Fruit fly (Drosophila melanogaster) whole organism, wandering third instar larva: ENCODE results near the gene Eig71Eh.

Experiments used
- Abd-B ChIP-seq: fragments of >200 bp; optimal IDR thresholded peaks from 2 replicates; lab custom pipeline; 2017; ENCODE audit warnings: missing biosample characterization, missing genetic modification characterization
- CG32264 ChIP-seq: fragments of 200-800 bp; sonication (Bioruptor generic); optimal IDR thresholded peaks from 2 replicates; lab custom pipeline; 2016; ENCODE audit warnings: missing biosample characterization, missing genetic modification characterization
- CG9705 ChIP-seq: fragments of 200-800 bp; sonication (Bioruptor generic); optimal IDR thresholded peaks from 2 replicates; lab custom pipeline; 2018; ENCODE audit warnings: missing biosample characterization, mild to moderate bottlenecking, missing genetic modification characterization
- Dfd ChIP-seq: fragments of >200 bp; optimal IDR thresholded peaks from 2 replicates; lab custom pipeline; 2017; ENCODE audit warnings: missing biosample characterization, missing genetic modification characterization
- Dif ChIP-seq: fragments of 200-275, 200-300 bp; sonication (Bioruptor generic); optimal IDR thresholded peaks from 2 replicates; lab custom pipeline; 2018; ENCODE audit warnings: missing biosample characterization, missing genetic modification characterization; ENCODE audit not compliant: partially characterized antibody
- GATAd ChIP-seq: sonication (Bioruptor generic); optimal IDR thresholded peaks from 2 replicates; lab custom pipeline; 2016; ENCODE audit warnings: missing biosample characterization, missing genetic modification characterization
- HLH106 ChIP-seq: fragments of 200-800 bp; optimal IDR thresholded peaks from 3 replicates; lab custom pipeline; 2019; ENCODE audit warnings: missing biosample characterization, mild to moderate bottlenecking, missing genetic modification characterization, moderate library complexity
- Hr78 ChIP-seq: fragments of >200 bp; optimal IDR thresholded peaks from 2 replicates; lab custom pipeline; 2017; ENCODE audit warnings: missing biosample characterization, missing genetic modification characterization
- Hr83 ChIP-seq: fragments of 200-300 bp; sonication (Bioruptor generic); optimal IDR thresholded peaks from 2 replicates; lab custom pipeline; 2016; ENCODE audit warnings: missing biosample characterization, mild to moderate bottlenecking, missing genetic modification characterization, moderate library complexity; ENCODE audit not compliant: poor library complexity, severe bottlenecking
- Jra ChIP-seq: sonication (Bioruptor generic); optimal IDR thresholded peaks from 2 replicates; lab custom pipeline; 2016; ENCODE audit warnings: missing biosample characterization, missing genetic modification characterization
- Mio ChIP-seq: sonication (Bioruptor generic); optimal IDR thresholded peaks from 2 replicates; lab custom pipeline; 2016; ENCODE audit warnings: missing biosample characterization, missing genetic modification characterization
- Myc ChIP-seq: fragments of >200 bp; optimal IDR thresholded peaks from 2 replicates; lab custom pipeline; 2017
- N ChIP-seq: fragments of >200 bp; optimal IDR thresholded peaks from 2 replicates; lab custom pipeline; 2018; ENCODE audit warnings: missing biosample characterization, missing external identifiers, missing genetic modification characterization
- OdsH ChIP-seq: fragments of 200-800 bp; sonication (Bioruptor generic); optimal IDR thresholded peaks from 2 replicates; lab custom pipeline; 2016; ENCODE audit warnings: missing biosample characterization, mild to moderate bottlenecking, missing genetic modification characterization
- Rel ChIP-seq, 2 experiments: fragments of 200-800 bp; sonication (Bioruptor generic) in 1 of 2; optimal IDR thresholded peaks; 2 replicates in 1 of 2; 3 replicates in 1 of 2; lab custom pipeline; 2016 to 2019; ENCODE audit warnings: mild to moderate bottlenecking in 2 of 2, missing biosample characterization in 2 of 2, missing genetic modification characterization in 2 of 2, moderate library complexity in 1 of 2
- Sp1 ChIP-seq: fragments of 200-800 bp; sonication (Bioruptor generic); optimal IDR thresholded peaks from 3 replicates; lab custom pipeline; 2019; ENCODE audit warnings: missing biosample characterization, mild to moderate bottlenecking, missing genetic modification characterization, moderate library complexity
- Vsx2 ChIP-seq: fragments of 200-300, 225-300 bp; sonication (Bioruptor generic); optimal IDR thresholded peaks from 2 replicates; lab custom pipeline; 2018; ENCODE audit warnings: missing biosample characterization, missing genetic modification characterization; ENCODE audit not compliant: partially characterized antibody
- dl ChIP-seq, 2 experiments: fragments of 175-275, 200-275 bp in 1 of 2; fragments of 200-275 bp in 1 of 2; sonication (Bioruptor generic); optimal IDR thresholded peaks; lab custom pipeline; 2018; ENCODE audit warnings: mild to moderate bottlenecking in 2 of 2, missing biosample characterization in 2 of 2, missing genetic modification characterization in 2 of 2, moderate library complexity in 2 of 2; ENCODE audit not compliant: partially characterized antibody in 2 of 2, insufficient read depth in 1 of 2
- dsf ChIP-seq: sonication (Bioruptor generic); optimal IDR thresholded peaks from 2 replicates; lab custom pipeline; 2016; ENCODE audit warnings: missing biosample characterization, missing genetic modification characterization, borderline replicate concordance
- ey ChIP-seq: fragments of 200-800 bp; sonication (Bioruptor generic); optimal IDR thresholded peaks from 2 replicates; lab custom pipeline; 2016; ENCODE audit warnings: missing biosample characterization, missing genetic modification characterization
- foxo ChIP-seq, 2 experiments: fragments of 200-800 bp; sonication (Bioruptor generic); optimal IDR thresholded peaks; 2 replicates in 1 of 2; 3 replicates in 1 of 2; lab custom pipeline; 2016 to 2017; ENCODE audit warnings: missing biosample characterization in 2 of 2, missing genetic modification characterization in 2 of 2
- fru ChIP-seq: fragments of 200-800 bp; sonication (Bioruptor generic); optimal IDR thresholded peaks from 3 replicates; lab custom pipeline; 2016; ENCODE audit warnings: missing biosample characterization, mild to moderate bottlenecking, missing genetic modification characterization
- h ChIP-seq: fragments of 200-800 bp; sonication (Bioruptor generic); optimal IDR thresholded peaks from 3 replicates; lab custom pipeline; 2016; ENCODE audit warnings: missing biosample characterization, mild to moderate bottlenecking, missing genetic modification characterization
- jim ChIP-seq: fragments of 175-275, 200-325 bp; sonication (Bioruptor generic); optimal IDR thresholded peaks from 2 replicates; lab custom pipeline; 2016; ENCODE audit warnings: missing biosample characterization, mild to moderate bottlenecking, missing genetic modification characterization
- lola ChIP-seq: fragments of >200 bp; optimal IDR thresholded peaks from 2 replicates; lab custom pipeline; 2017; ENCODE audit warnings: missing biosample characterization, missing genetic modification characterization
- pan ChIP-seq: fragments of >200 bp; optimal IDR thresholded peaks from 2 replicates; lab custom pipeline; 2017
- psq ChIP-seq: fragments of 200-800 bp; sonication (Bioruptor generic); optimal IDR thresholded peaks from 3 replicates; lab custom pipeline; 2017; ENCODE audit warnings: missing biosample characterization, mild to moderate bottlenecking, missing genetic modification characterization, moderate library complexity
- sv ChIP-seq: fragments of 200-800 bp; sonication (Bioruptor generic); optimal IDR thresholded peaks from 3 replicates; lab custom pipeline; 2016; ENCODE audit warnings: missing biosample characterization, missing genetic modification characterization
- usp ChIP-seq: fragments of >200 bp; optimal IDR thresholded peaks from 2 replicates; lab custom pipeline; 2017; ENCODE audit warnings: missing biosample characterization, missing genetic modification characterization
- woc ChIP-seq: sonication (Bioruptor generic); optimal IDR thresholded peaks from 2 replicates; lab custom pipeline; 2016; ENCODE audit warnings: missing biosample characterization, mild to moderate bottlenecking, missing genetic modification characterization

The Eig71Eh gene

dm6 chr3L:15692794-15693532, 33.7 kb upstream of the Eig71Eh start:
- peak; percentile 28 for TF ChIP-seq psq (GFP tag; lab: Kevin White, UChicago)
- TF ChIP-seq Myc (lab: Kevin White, UChicago) = no peak
- no peak for TF ChIP-seq OdsH (GFP tag; lab: Kevin White, UChicago)

dm6 chr3L:15692388-15692787, 33.1 kb upstream of the Eig71Eh start:
- no peak for TF ChIP-seq Dif
- TF ChIP-seq Hr83 = no peak
- TF ChIP-seq lola (GFP tag; lab: Kevin White, UChicago) = no peak
- no peak for TF ChIP-seq N (GFP tag; lab: Kevin White, UChicago)
- no peak for TF ChIP-seq h (GFP tag; lab: Kevin White, UChicago)
- TF ChIP-seq Myc (lab: Kevin White, UChicago) = no peak
- no peak for TF ChIP-seq Hr78 (GFP tag; lab: Kevin White, UChicago)

- TF ChIP-seq Vsx2 (no peak), Hr78 (GFP tag; lab: Kevin White, UChicago) (no peak), ey (GFP tag; lab: Kevin White, UChicago) (no peak), CG9705 (no peak), psq (GFP tag; lab: Kevin White, UChicago) (no peak), Dfd (no peak), Rel (GFP tag; optimal IDR thresholded peaks at IDR 0.05; lab: Kevin White, UChicago) (no peak), Rel (tag; optimal IDR thresholded peaks at IDR 0.05; lab: Kevin White, UChicago) (no peak), GATAd (GFP tag; lab: Kevin White, UChicago) (no peak), foxo (GFP tag; optimal IDR thresholded peaks at IDR 0.05; lab: Kevin White, UChicago) (no peak), Jra (GFP tag; lab: Kevin White, UChicago) (no peak), CG32264 (GFP tag; lab: Kevin White, UChicago) (no peak), Mio (GFP tag; lab: Kevin White, UChicago) (no peak), sv (GFP tag; lab: Kevin White, UChicago) (no peak), N (GFP tag; lab: Kevin White, UChicago) (no peak), Hr83 (no peak), pan (lab: Kevin White, UChicago) (no peak), dsf (no peak), jim (GFP tag; lab: Kevin White, UChicago) (no peak), usp (GFP tag; lab: Kevin White, UChicago) (no peak), dl (GFP tag; optimal IDR thresholded peaks at IDR 0.05; lab: Kevin White, UChicago; ENCODE audit: insufficient read depth in 1 of 2, partially characterized antibody in 2 of 2) (no peak)
- TF ChIP-seq, all 38 proteins: peak for 0
These were observed 32.7 kb upstream of the Eig71Eh start, which contains the start of gene CG34451 for dm6 chr3L:15691968-15692367. Gene CG34451 (minus strand): TSS chr3L:15692068.

- TF ChIP-seq foxo (GFP tag; optimal IDR thresholded peaks at IDR 0.05; lab: Kevin White, UChicago) (peak in 1 of 2 experiments; percentile 26), fru (GFP tag; lab: Kevin White, UChicago) (peak; percentile 13), CG32264 (GFP tag; lab: Kevin White, UChicago) (no peak), HLH106 (tag; lab: Kevin White, UChicago) (peak; percentile 15), Myc (lab: Kevin White, UChicago) (no peak)
- TF ChIP-seq, all 38 proteins: peak for 3
These were observed 31.7 kb upstream of the Eig71Eh start for dm6 chr3L:15690711-15691591.

dm6 chr3L:15689518-15689917, 30.3 kb upstream of the Eig71Eh start:
- TF ChIP-seq dsf (no peak), Vsx2 (no peak), ey (GFP tag; lab: Kevin White, UChicago) (no peak), OdsH (GFP tag; lab: Kevin White, UChicago) (no peak), Abd-B (GFP tag; lab: Kevin White, UChicago) (no peak), Sp1 (GFP tag; lab: Kevin White, UChicago) (no peak), woc (GFP tag; lab: Kevin White, UChicago) (no peak), psq (GFP tag; lab: Kevin White, UChicago) (no peak), HLH106 (tag; lab: Kevin White, UChicago) (no peak), Mio (GFP tag; lab: Kevin White, UChicago) (no peak), sv (GFP tag; lab: Kevin White, UChicago) (no peak), N (GFP tag; lab: Kevin White, UChicago) (no peak), Hr78 (GFP tag; lab: Kevin White, UChicago) (no peak)
